Fruit fly (Drosophila melanogaster): ENCODE measurements around the gene CG46312.

dm6 chrX:15971574-15971973 is 20.2 kb downstream of the CG46312 start:
- no peak for TF ChIP-seq psq (optimal IDR thresholded peaks at IDR 0.05)
- TF ChIP-seq usp (GFP tag; optimal IDR thresholded peaks at IDR 0.05) = no peak
- no peak for TF ChIP-seq Dll (optimal IDR thresholded peaks at IDR 0.05)
- TF ChIP-seq CG8478 (optimal IDR thresholded peaks at IDR 0.05) = no peak
- TF ChIP-seq EcR (GFP tag; optimal IDR thresholded peaks at IDR 0.05) = no peak
